Worm (Caenorhabditis elegans) whole organism, midembryonic: ENCODE measurements around the gene F07A11.4.

Experiments used
- flt-1 ChIP-seq: fragments of 200-800 bp; sonication (Bioruptor generic); IDR thresholded peaks from 2 replicates; pipeline ENCODE4 v1.3.6; 2022; ENCODE audit warnings: missing genetic modification characterization, missing compliant biosample characterization
- ztf-23 ChIP-seq: fragments of 200-800 bp; sonication (Bioruptor generic); IDR thresholded peaks from 2 replicates; pipeline ENCODE4 v1.3.6; 2022; ENCODE audit warnings: missing genetic modification reagents, missing genetic modification characterization, missing compliant biosample characterization

- TF ChIP-seq ztf-23 (GFP tag; lab: Robert Waterston, UW), result no peak
- no peak for TF ChIP-seq flt-1 (GFP tag; lab: Robert Waterston, UW)
Observed at ce11 chrII:11658854-11659253, 58.0 kb downstream of the F07A11.4 start.
